Fruit fly (Drosophila melanogaster) whole organism, embryonic: ENCODE results near the gene CG34334.
A peak's percentile ranks its signal among the peaks of the same experiment; 100 is the strongest.

Source experiments
- CG10565 ChIP-seq: fragments of 200-800 bp; sonication (Bioruptor generic); optimal IDR thresholded peaks from 3 replicates; lab custom pipeline; 2016; ENCODE audit warnings: missing biosample characterization, mild to moderate bottlenecking, missing genetic modification characterization
- CG11504 ChIP-seq: fragments of 200-800 bp; sonication (Bioruptor generic); optimal IDR thresholded peaks from 3 replicates; lab custom pipeline; 2019; ENCODE audit warnings: missing biosample characterization, mild to moderate bottlenecking, missing genetic modification characterization, moderate library complexity
- CG2199 ChIP-seq: fragments of 200-800 bp; sonication (Bioruptor generic); IDR thresholded peaks from 3 replicates; pipeline ENCODE4 v1.3.6; 2022; ENCODE audit warnings: missing biosample characterization, missing genetic modification characterization
- CG4328 ChIP-seq: fragments of 200-800 bp; sonication (Bioruptor generic); optimal IDR thresholded peaks from 3 replicates; lab custom pipeline; 2017; ENCODE audit warnings: missing biosample characterization, missing genetic modification reagents, missing genetic modification characterization
- CG6689 ChIP-seq: fragments of 200-800 bp; sonication (Bioruptor generic); IDR thresholded peaks from 2 replicates; pipeline ENCODE4 v1.3.6; 2022; ENCODE audit warnings: missing biosample characterization, missing genetic modification characterization
- Dip3 ChIP-seq: fragments of 200-800 bp; sonication (Bioruptor generic); optimal IDR thresholded peaks from 3 replicates; lab custom pipeline; 2016; ENCODE audit warnings: missing biosample characterization, missing genetic modification characterization
- E2f1 ChIP-seq: fragments of 200-800 bp; sonication (Bioruptor generic); IDR thresholded peaks from 2 replicates; pipeline ENCODE4 v1.3.6; 2022; ENCODE audit warnings: missing biosample characterization, missing genetic modification characterization
- Trl ChIP-seq, 3 experiments: fragments of >200 bp in 2 of 3; fragments of 200-800 bp in 1 of 3; sonication (Bioruptor generic) in 1 of 3; optimal IDR thresholded peaks; 2 replicates in 1 of 3; 3 replicates in 2 of 3; lab custom pipeline; 2016 to 2017; ENCODE audit warnings: missing biosample characterization in 1 of 3, missing genetic modification characterization in 1 of 3
- bbx ChIP-seq: fragments of 200-800 bp; sonication (Bioruptor generic); IDR thresholded peaks from 2 replicates; pipeline ENCODE4 v1.3.6; 2022; ENCODE audit warnings: missing biosample characterization, missing genetic modification characterization; ENCODE audit not compliant: partially characterized antibody
- bsh ChIP-seq, 2 experiments: fragments of 200-800 bp; sonication (Bioruptor generic); optimal IDR thresholded peaks; 2 replicates each; lab custom pipeline; 2017 to 2018; ENCODE audit warnings: mild to moderate bottlenecking in 2 of 2, missing biosample characterization in 2 of 2, missing genetic modification characterization in 2 of 2, moderate library complexity in 1 of 2
- ewg ChIP-seq: fragments of 200-800 bp; sonication (Bioruptor generic); optimal IDR thresholded peaks from 3 replicates; lab custom pipeline; 2017; ENCODE audit warnings: mild to moderate bottlenecking, missing biosample characterization, missing genetic modification reagents, missing genetic modification characterization
- nom ChIP-seq: fragments of 200-800 bp; sonication (Bioruptor generic); optimal IDR thresholded peaks from 2 replicates; lab custom pipeline; 2017; ENCODE audit warnings: missing biosample characterization, missing genetic modification characterization, mild to moderate bottlenecking, moderate library complexity, missing genetic modification reagents
- stc ChIP-seq: fragments of 200-800 bp; sonication (Bioruptor generic); IDR thresholded peaks from 2 replicates; pipeline ENCODE4 v1.3.6; 2022; ENCODE audit warnings: missing biosample characterization, missing genetic modification characterization
- trem ChIP-seq: fragments of 200-800 bp; optimal IDR thresholded peaks from 3 replicates; lab custom pipeline; 2019; ENCODE audit warnings: missing biosample characterization, mild to moderate bottlenecking, missing genetic modification characterization, moderate library complexity

CG34334 gene

DNA sequence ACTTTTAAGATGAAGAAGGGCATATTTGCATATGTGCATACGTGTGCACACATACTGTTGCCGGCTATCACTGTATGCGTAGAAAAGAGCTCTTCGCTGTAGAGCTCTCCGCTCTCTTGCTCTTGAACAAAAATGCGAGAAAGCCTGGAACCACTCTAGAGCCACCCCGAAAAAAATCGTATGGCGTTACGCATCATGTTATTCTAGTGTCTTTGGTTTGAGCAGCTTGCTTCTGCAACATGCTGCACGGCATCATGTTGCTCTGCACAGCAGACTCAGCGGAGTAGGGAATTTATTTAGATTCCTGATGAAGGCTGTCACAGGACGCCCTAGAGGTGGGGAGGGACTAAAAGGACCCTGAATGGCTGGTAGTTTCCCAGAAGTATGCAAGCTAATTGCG is 45.3 kb downstream of the CG34334 start:
- TF ChIP-seq CG6689 (GFP tag; lab: Robert Waterston, UW) (peak; percentile 41; the same call in 1 of the 2 replicates), CG2199 (GFP tag; lab: Robert Waterston, UW) (peak; percentile 72; the same call in 2 of the 3 replicates), Dip3 (GFP tag; lab: Kevin White, UChicago) (no peak), E2f1 (GFP tag; lab: Robert Waterston, UW) (no peak), nom (GFP tag; lab: Kevin White, UChicago) (no peak), bsh (GFP tag; optimal IDR thresholded peaks at IDR 0.05; lab: Kevin White, UChicago) (no peak), trem (tag; lab: Kevin White, UChicago) (no peak), CG11504 (tag; lab: Kevin White, UChicago) (peak; percentile 96), Trl (optimal IDR thresholded peaks at IDR 0.05; lab: Kevin White, UChicago) (peak; percentile 37 to 47), Trl (GFP tag; optimal IDR thresholded peaks at IDR 0.05; lab: Kevin White, UChicago) (no peak), CG10565 (GFP tag; lab: Kevin White, UChicago) (no peak), ewg (GFP tag; lab: Kevin White, UChicago) (no peak), stc (GFP tag; lab: Robert Waterston, UW) (no peak), CG4328 (GFP tag; lab: Kevin White, UChicago) (no peak), bbx (no peak)
